Worm (Caenorhabditis elegans) whole organism, mixed stage, embryonic: ENCODE results near the gene T10C6.7.

ENCODE experiments used
- bed-3 ChIP-seq: fragments of 200-800 bp; sonication (Bioruptor generic); optimal IDR thresholded peaks from 3 replicates; lab custom pipeline; 2018; ENCODE audit warnings: mild to moderate bottlenecking, missing genetic modification characterization, moderate library complexity, missing compliant biosample characterization
- lsy-2 ChIP-seq: fragments of 150-350 bp; optimal IDR thresholded peaks from 2 replicates; lab custom pipeline; 2014; ENCODE audit warnings: missing biosample characterization, missing genetic modification characterization
- nhr-237 ChIP-seq: fragments of 150-350 bp; optimal IDR thresholded peaks from 2 replicates; lab custom pipeline; 2014; ENCODE audit warnings: missing biosample characterization, missing genetic modification characterization
- snpc-4 ChIP-seq: fragments of 150-350 bp; optimal IDR thresholded peaks from 2 replicates; lab custom pipeline; 2014; ENCODE audit warnings: missing biosample characterization, missing genetic modification characterization
- unc-39 ChIP-seq: fragments of 150-350 bp; optimal IDR thresholded peaks from 2 replicates; lab custom pipeline; 2014; ENCODE audit warnings: missing biosample characterization, missing genetic modification characterization
- zip-8 ChIP-seq: fragments of 150-350 bp; optimal IDR thresholded peaks from 2 replicates; lab custom pipeline; 2014; ENCODE audit warnings: missing biosample characterization, missing genetic modification characterization

- TF ChIP-seq unc-39 (no peak), zip-8 (tag; lab: Kevin White, UChicago) (no peak), nhr-237 (tag; lab: Kevin White, UChicago) (no peak), bed-3 (GFP tag; lab: Kevin White, UChicago) (no peak), lsy-2 (no peak), snpc-4 (tag; lab: Kevin White, UChicago) (no peak)
Measured at ce11 chrV:16033491-16033890, 2.0 kb upstream of the T10C6.7 start.
